Worm (Caenorhabditis elegans) whole organism, young adult: ENCODE data around the gene F11D5.1.

ENCODE experiments used
- B0035.1 ChIP-seq: sonication (generic microtip); optimal IDR thresholded peaks from 2 replicates; lab custom pipeline; 2016; ENCODE audit warnings: missing genetic modification characterization, mild to moderate bottlenecking, missing compliant biosample characterization, missing genotype, missing genetic modification reagents
- B0336.3 ChIP-seq: fragments of 200-800 bp; sonication (Bioruptor generic); IDR thresholded peaks from 2 replicates; pipeline ENCODE4 v1.3.6; 2022; ENCODE audit warnings: missing genetic modification characterization, missing compliant biosample characterization
- C06A6.2 ChIP-seq: fragments of 200-800 bp; sonication (Bioruptor generic); conservative IDR thresholded peaks from 2 replicates; pipeline ENCODE4 v1.3.6; 2022; ENCODE audit warnings: missing genetic modification characterization, missing compliant biosample characterization
- F10E7.11 ChIP-seq: sonication (generic microtip); optimal IDR thresholded peaks from 2 replicates; lab custom pipeline; 2017; ENCODE audit warnings: mild to moderate bottlenecking, missing genetic modification characterization, moderate library complexity, missing compliant biosample characterization
- F22D6.2 ChIP-seq: sonication (generic microtip); optimal IDR thresholded peaks from 2 replicates; lab custom pipeline; 2016; ENCODE audit warnings: mild to moderate bottlenecking, missing genetic modification characterization, missing compliant biosample characterization
- F39B2.1 ChIP-seq: fragments of 200-800 bp; sonication (Bioruptor generic); IDR thresholded peaks from 2 replicates; pipeline ENCODE4 v1.3.6; 2022; ENCODE audit warnings: missing genetic modification reagents, missing genetic modification characterization, missing compliant biosample characterization
- F52B5.7 ChIP-seq: sonication (generic microtip); optimal IDR thresholded peaks from 2 replicates; lab custom pipeline; 2016; ENCODE audit warnings: mild to moderate bottlenecking, missing genetic modification characterization, missing compliant biosample characterization
- F57C9.4 ChIP-seq: sonication (generic microtip); optimal IDR thresholded peaks from 2 replicates; lab custom pipeline; 2017; ENCODE audit warnings: mild to moderate bottlenecking, missing genetic modification characterization, missing compliant biosample characterization
- K11D2.4 ChIP-seq: fragments of 200-800 bp; sonication (Bioruptor generic); IDR thresholded peaks from 2 replicates; pipeline ENCODE4 v1.3.6; 2022; ENCODE audit warnings: missing genetic modification reagents, missing genetic modification characterization, missing compliant biosample characterization
- T07F8.4 ChIP-seq: sonication (generic microtip); optimal IDR thresholded peaks from 2 replicates; lab custom pipeline; 2016; ENCODE audit warnings: mild to moderate bottlenecking, missing genetic modification characterization, moderate library complexity, missing compliant biosample characterization
- T26A5.8 ChIP-seq: sonication (generic microtip); optimal IDR thresholded peaks from 2 replicates; lab custom pipeline; 2016; ENCODE audit warnings: missing genetic modification characterization, missing compliant biosample characterization
- Y53F4B.3 ChIP-seq: fragments of 200-800 bp; sonication (Bioruptor generic); IDR thresholded peaks from 2 replicates; pipeline ENCODE4 v1.3.6; 2022; ENCODE audit warnings: missing genetic modification reagents, missing genetic modification characterization, missing compliant biosample characterization
- atf-7 ChIP-seq: sonication (generic microtip); optimal IDR thresholded peaks from 2 replicates; lab custom pipeline; 2017; ENCODE audit warnings: mild to moderate bottlenecking, missing genetic modification characterization, missing compliant biosample characterization
- attf-3 ChIP-seq: fragments of 200-800 bp; sonication (Bioruptor generic); conservative IDR thresholded peaks from 2 replicates; pipeline ENCODE4 v1.3.6; 2022; ENCODE audit warnings: missing genetic modification reagents, missing genetic modification characterization, missing compliant biosample characterization
- attf-5 ChIP-seq: fragments of 200-800 bp; sonication (Bioruptor generic); optimal IDR thresholded peaks from 2 replicates; lab custom pipeline; 2018; ENCODE audit warnings: mild to moderate bottlenecking, missing genetic modification characterization, missing compliant biosample characterization
- bed-1 ChIP-seq: fragments of 200-800 bp; sonication (Bioruptor generic); IDR thresholded peaks from 2 replicates; pipeline ENCODE4 v1.3.6; 2022; ENCODE audit warnings: missing genetic modification reagents, missing genetic modification characterization, missing compliant biosample characterization
- ceh-27 ChIP-seq: fragments of 200-800 bp; sonication (Bioruptor generic); optimal IDR thresholded peaks from 2 replicates; lab custom pipeline; 2018; ENCODE audit warnings: mild to moderate bottlenecking, missing genetic modification characterization, moderate library complexity, missing compliant biosample characterization
- ceh-91 ChIP-seq: fragments of 200-800 bp; sonication (Bioruptor generic); IDR thresholded peaks from 2 replicates; pipeline ENCODE4 v1.3.6; 2022; ENCODE audit warnings: missing genetic modification reagents, missing genetic modification characterization, missing compliant biosample characterization
- dox-1 ChIP-seq: fragments of 200-800 bp; sonication (Bioruptor generic); IDR thresholded peaks from 2 replicates; pipeline ENCODE4 v1.3.6; 2022; ENCODE audit warnings: missing genetic modification reagents, missing genetic modification characterization, missing compliant biosample characterization
- egl-18 ChIP-seq: fragments of 200-800 bp; sonication (Bioruptor generic); IDR thresholded peaks from 2 replicates; pipeline ENCODE4 v1.3.6; 2022; ENCODE audit warnings: missing genetic modification reagents, missing genetic modification characterization, missing compliant biosample characterization
- egrh-3 ChIP-seq: fragments of 200-800 bp; sonication (Bioruptor generic); IDR thresholded peaks from 2 replicates; pipeline ENCODE4 v1.3.6; 2022; ENCODE audit warnings: missing genetic modification reagents, missing genetic modification characterization, missing compliant biosample characterization
- ets-4 ChIP-seq: fragments of 200-800 bp; sonication (Bioruptor generic); optimal IDR thresholded peaks from 2 replicates; lab custom pipeline; 2018; ENCODE audit warnings: mild to moderate bottlenecking, missing genetic modification characterization, missing compliant biosample characterization
- fkh-3 ChIP-seq: sonication (generic microtip); optimal IDR thresholded peaks from 2 replicates; lab custom pipeline; 2016; ENCODE audit warnings: mild to moderate bottlenecking, missing genetic modification characterization, missing compliant biosample characterization
- hmg-1.2 ChIP-seq: fragments of 200-800 bp; sonication (Bioruptor generic); IDR thresholded peaks from 2 replicates; pipeline ENCODE4 v1.3.6; 2022; ENCODE audit warnings: missing genetic modification reagents, missing genetic modification characterization, missing compliant biosample characterization
- hrde-1 ChIP-seq: sonication (generic microtip); optimal IDR thresholded peaks from 2 replicates; lab custom pipeline; 2016; ENCODE audit warnings: missing genetic modification characterization, mild to moderate bottlenecking, missing compliant biosample characterization, moderate library complexity, missing genotype, missing genetic modification reagents, borderline replicate concordance
- hsf-1 ChIP-seq: fragments of 200-800 bp; sonication (Bioruptor generic); IDR thresholded peaks from 2 replicates; pipeline ENCODE4 v1.3.6; 2022; ENCODE audit warnings: missing genetic modification reagents, missing genetic modification characterization, missing compliant biosample characterization
- lin-35 ChIP-seq, 3 experiments: fragments of 150-350 bp in 2 of 3; sonication (generic microtip) in 1 of 3; optimal IDR thresholded peaks; 2 replicates each; lab custom pipeline; 2014 to 2018; ENCODE audit warnings: missing biosample characterization in 3 of 3, missing genetic modification characterization in 3 of 3, missing genetic modification reagents in 3 of 3
- lin-54 ChIP-seq: fragments of 200-800 bp; sonication (Bioruptor generic); optimal IDR thresholded peaks from 2 replicates; lab custom pipeline; 2018; ENCODE audit warnings: mild to moderate bottlenecking, missing genetic modification characterization, missing compliant biosample characterization
- lir-1 ChIP-seq: fragments of 200-800 bp; sonication (Bioruptor generic); conservative IDR thresholded peaks from 2 replicates; pipeline ENCODE4 v1.3.6; 2022; ENCODE audit warnings: missing genetic modification reagents, missing genetic modification characterization, missing compliant biosample characterization
- lsl-1 ChIP-seq: fragments of 200-800 bp; sonication (Bioruptor generic); optimal IDR thresholded peaks from 2 replicates; lab custom pipeline; 2018; ENCODE audit warnings: mild to moderate bottlenecking, missing genetic modification characterization, moderate library complexity, missing compliant biosample characterization
- madf-6 ChIP-seq: fragments of 200-800 bp; sonication (Bioruptor generic); IDR thresholded peaks from 2 replicates; pipeline ENCODE4 v1.3.6; 2022; ENCODE audit warnings: missing genetic modification reagents, missing genetic modification characterization, missing compliant biosample characterization
- madf-8 ChIP-seq: fragments of 200-800 bp; sonication (Bioruptor generic); conservative IDR thresholded peaks from 2 replicates; pipeline ENCODE4 v1.3.6; 2022; ENCODE audit warnings: missing genetic modification reagents, missing genetic modification characterization, missing compliant biosample characterization
- nfya-1 ChIP-seq: sonication (generic microtip); optimal IDR thresholded peaks from 2 replicates; lab custom pipeline; 2017; ENCODE audit warnings: antibody characterized with exemption, missing compliant biosample characterization, missing genetic modification characterization, borderline replicate concordance; ENCODE audit not compliant: insufficient read depth
- nhr-80 ChIP-seq: sonication (generic microtip); optimal IDR thresholded peaks from 2 replicates; lab custom pipeline; 2016; ENCODE audit warnings: missing genetic modification characterization, missing compliant biosample characterization
- nhr-90 ChIP-seq: sonication (generic microtip); optimal IDR thresholded peaks from 2 replicates; lab custom pipeline; 2016; ENCODE audit warnings: missing genotype, mild to moderate bottlenecking, missing genetic modification characterization, missing compliant biosample characterization
- pbrm-1 ChIP-seq: fragments of 200-800 bp; sonication (Bioruptor generic); IDR thresholded peaks from 2 replicates; pipeline ENCODE4 v1.3.6; 2022; ENCODE audit warnings: missing genetic modification reagents, missing genetic modification characterization, missing compliant biosample characterization
- pha-4 ChIP-seq: fragments of 150-350 bp; sonication (generic microtip); optimal IDR thresholded peaks from 2 replicates; lab custom pipeline; 2014; ENCODE audit warnings: missing biosample characterization, missing genetic modification reagents, missing genetic modification characterization
- snpc-1.3 ChIP-seq: sonication (generic microtip); optimal IDR thresholded peaks from 2 replicates; lab custom pipeline; 2017; ENCODE audit warnings: missing genetic modification characterization, mild to moderate bottlenecking, missing compliant biosample characterization, antibody characterized with exemption, moderate library complexity, missing genotype, missing genetic modification reagents; ENCODE audit not compliant: insufficient read depth
- snpc-3.4 ChIP-seq: sonication (generic microtip); optimal IDR thresholded peaks from 2 replicates; lab custom pipeline; 2017; ENCODE audit warnings: missing genetic modification characterization, mild to moderate bottlenecking, missing compliant biosample characterization, antibody characterized with exemption, moderate library complexity, missing genotype, missing genetic modification reagents
- snpc-4 ChIP-seq, 5 experiments: fragments of 150-350 bp in 1 of 5; sonication (generic microtip) in 4 of 5; optimal IDR thresholded peaks; 2 replicates each; lab custom pipeline; 2014 to 2018; ENCODE audit warnings: missing genetic modification characterization in 5 of 5, missing biosample characterization in 3 of 5, antibody characterized with exemption in 2 of 5, mild to moderate bottlenecking in 2 of 5, missing compliant biosample characterization in 2 of 5, missing genotype in 2 of 5, moderate library complexity in 2 of 5, missing genetic modification reagents in 1 of 5
- somi-1 ChIP-seq: fragments of 200-800 bp; sonication (Bioruptor generic); optimal IDR thresholded peaks from 2 replicates; lab custom pipeline; 2018; ENCODE audit warnings: mild to moderate bottlenecking, missing genetic modification characterization, missing compliant biosample characterization
- tbp1 ChIP-seq: fragments of 200-800 bp; sonication (Bioruptor generic); optimal IDR thresholded peaks from 2 replicates; lab custom pipeline; 2018; ENCODE audit warnings: mild to moderate bottlenecking, missing genetic modification characterization, missing compliant biosample characterization
- tbx-9 ChIP-seq: sonication (generic microtip); optimal IDR thresholded peaks from 2 replicates; lab custom pipeline; 2016; ENCODE audit warnings: borderline replicate concordance, missing genetic modification characterization, inconsistent platforms, missing compliant biosample characterization
- unc-62 ChIP-seq: fragments of 150-350 bp; optimal IDR thresholded peaks from 2 replicates; lab custom pipeline; 2014; ENCODE audit warnings: missing biosample characterization, missing genetic modification reagents, missing genetic modification characterization
- zfh-2 ChIP-seq: fragments of 200-800 bp; sonication (Bioruptor generic); conservative IDR thresholded peaks from 2 replicates; pipeline ENCODE4 v1.3.6; 2022; ENCODE audit warnings: missing genetic modification reagents, missing genetic modification characterization, missing compliant biosample characterization
- ztf-25 ChIP-seq: fragments of 200-800 bp; sonication (Bioruptor generic); IDR thresholded peaks from 2 replicates; pipeline ENCODE4 v1.3.6; 2022; ENCODE audit warnings: missing genetic modification reagents, missing genetic modification characterization, missing compliant biosample characterization
- ztf-6 ChIP-seq: fragments of 200-800 bp; sonication (Bioruptor generic); IDR thresholded peaks from 2 replicates; pipeline ENCODE4 v1.3.6; 2022; ENCODE audit warnings: missing genetic modification reagents, missing genetic modification characterization, missing compliant biosample characterization

Gene F11D5.1

ce11 chrX:3371264-3371663, 38.3 kb downstream of the F11D5.1 start (continued):
- TF ChIP-seq attf-3: no peak; the same call in 1 of the 2 replicates
- TF ChIP-seq tbp1 (GFP tag; lab: Kevin White, UChicago): peak; percentile 97
- peak; percentile 55; the same call in 1 of the 2 replicates for TF ChIP-seq B0336.3 (GFP tag; lab: Robert Waterston, UW)
- no peak for TF ChIP-seq hsf-1 (GFP tag; lab: Robert Waterston, UW)
- TF ChIP-seq unc-62: no peak
- no peak; the same call in 1 of the 2 replicates for TF ChIP-seq zfh-2
- TF ChIP-seq pha-4: no peak
- TF ChIP-seq F22D6.2 (tag; lab: Kevin White, UChicago): no peak
- peak; percentile 83 for TF ChIP-seq hmg-1.2 (GFP tag; lab: Robert Waterston, UW)
- TF ChIP-seq Y53F4B.3 (GFP tag; lab: Robert Waterston, UW): no peak
- TF ChIP-seq ceh-27: peak; percentile 74
- 0 out of 2 replicates have a peak, but pooled peaks have one; percentile 55 for TF ChIP-seq egl-18
- 0 out of 2 replicates have a peak, but pooled peaks have one; percentile 21 for TF ChIP-seq lir-1
- peak; percentile 52; the same call in 1 of the 2 replicates for TF ChIP-seq madf-6 (GFP tag; lab: Robert Waterston, UW)
- peak; percentile 86 for TF ChIP-seq snpc-3.4
- TF ChIP-seq T26A5.8 (tag; lab: Kevin White, UChicago): no peak
- TF ChIP-seq lin-54 (GFP tag; lab: Kevin White, UChicago): peak; percentile 54
- peak; percentile 57 for TF ChIP-seq ets-4 (GFP tag; lab: Kevin White, UChicago)
- TF ChIP-seq T07F8.4 (tag; lab: Kevin White, UChicago): peak; percentile 75
- TF ChIP-seq somi-1 (GFP tag; lab: Kevin White, UChicago): peak; percentile 26
- peak; percentile 78 for TF ChIP-seq nhr-90 (tag; lab: Kevin White, UChicago)
- TF ChIP-seq dox-1 (GFP tag; lab: Robert Waterston, UW): peak; percentile 85
- peak; percentile 47 for TF ChIP-seq B0035.1 (tag; lab: Kevin White, UChicago)
- no peak for TF ChIP-seq F57C9.4 (tag; lab: Kevin White, UChicago)
- peak; percentile 60 for TF ChIP-seq snpc-4 (GFP tag; optimal IDR thresholded peaks at IDR 0.05; lab: Kevin White, UChicago)
- peak; percentile 32 to 72 (median 56) for TF ChIP-seq snpc-4 (tag; optimal IDR thresholded peaks at IDR 0.05; lab: Kevin White, UChicago)
- peak; percentile 80 for TF ChIP-seq pbrm-1 (GFP tag; lab: Robert Waterston, UW)
- no peak for TF ChIP-seq lsl-1
- TF ChIP-seq ztf-6 (GFP tag; lab: Robert Waterston, UW): 0 out of 2 replicates have a peak, but pooled peaks have one; percentile 78
- peak; percentile 42 for TF ChIP-seq attf-5 (GFP tag; lab: Kevin White, UChicago)
- TF ChIP-seq egrh-3 (GFP tag; lab: Robert Waterston, UW): peak; percentile 57; the same call in 1 of the 2 replicates
- no peak for TF ChIP-seq tbx-9 (tag; lab: Kevin White, UChicago)
- peak; percentile 96 for TF ChIP-seq ztf-25
- no peak for TF ChIP-seq hrde-1 (tag; lab: Kevin White, UChicago)
- no peak for TF ChIP-seq nfya-1 (tag; lab: Kevin White, UChicago)
- peak; percentile 62 for TF ChIP-seq snpc-1.3 (tag; lab: Kevin White, UChicago)
- TF ChIP-seq F52B5.7 (tag; lab: Kevin White, UChicago): peak; percentile 75
- peak in 1 of 3 experiments; percentile 69 for TF ChIP-seq lin-35 (GFP tag; optimal IDR thresholded peaks at IDR 0.05; lab: Kevin White, UChicago)
- TF ChIP-seq F39B2.1: no peak
- peak; percentile 67 for TF ChIP-seq K11D2.4 (GFP tag; lab: Robert Waterston, UW)
- 0 out of 2 replicates have a peak, but pooled peaks have one; percentile 5 for TF ChIP-seq madf-8 (GFP tag; lab: Robert Waterston, UW)
- TF ChIP-seq bed-1: 0 out of 2 replicates have a peak, but pooled peaks have one; percentile 33
- TF ChIP-seq C06A6.2 (GFP tag; lab: Robert Waterston, UW): 0 out of 2 replicates have a peak, but pooled peaks have one; percentile 33
- TF ChIP-seq nhr-80: peak; percentile 23
- TF ChIP-seq F10E7.11: no peak
- TF ChIP-seq fkh-3 (tag; lab: Kevin White, UChicago): peak; percentile 33
- no peak for TF ChIP-seq ceh-91
- peak; percentile 44 for TF ChIP-seq atf-7 (tag; lab: Kevin White, UChicago)
